Fruit fly (Drosophila melanogaster): ENCODE results near the gene Pus1.

Gene Pus1

dm6 chr3R:20558106-20558489 lies 34.4 kb downstream of the Pus1 start:
- TF ChIP-seq bab1 (GFP tag; optimal IDR thresholded peaks at IDR 0.05) (peak; percentile 8), ovo (GFP tag; optimal IDR thresholded peaks at IDR 0.05) (no peak), CG7101 (tag; optimal IDR thresholded peaks at IDR 0.05) (peak; percentile 40), CG1620 (GFP tag; optimal IDR thresholded peaks at IDR 0.05) (peak; percentile 58), Clk (GFP tag; optimal IDR thresholded peaks at IDR 0.05) (no peak), CG12768 (GFP tag; optimal IDR thresholded peaks at IDR 0.05) (peak; percentile 2)

- TF ChIP-seq CG14711 (tag; optimal IDR thresholded peaks at IDR 0.05) (no peak), cnc (optimal IDR thresholded peaks at IDR 0.05) (no peak), Hr96 (GFP tag; optimal IDR thresholded peaks at IDR 0.05) (peak; percentile 38), CG33017 (tag; optimal IDR thresholded peaks at IDR 0.05) (peak; percentile 26), tj (GFP tag; optimal IDR thresholded peaks at IDR 0.05) (peak; percentile 28), cic (GFP tag; optimal IDR thresholded peaks at IDR 0.05) (peak; percentile 66), ovo (GFP tag; optimal IDR thresholded peaks at IDR 0.05) (peak; percentile 64), CG7101 (tag; optimal IDR thresholded peaks at IDR 0.05) (no peak), pad (GFP tag; optimal IDR thresholded peaks at IDR 0.05) (no peak), kay (GFP tag; ENCODE audit: borderline replicate concordance) (peak; percentile 2), toe (GFP tag; optimal IDR thresholded peaks at IDR 0.05) (peak; percentile 71), CG1620 (GFP tag; optimal IDR thresholded peaks at IDR 0.05) (peak; percentile 70), CG11617 (GFP tag; optimal IDR thresholded peaks at IDR 0.05) (peak; percentile 74), Crg-1 (GFP tag; optimal IDR thresholded peaks at IDR 0.05) (peak; percentile 41), CG12768 (GFP tag; optimal IDR thresholded peaks at IDR 0.05) (peak; percentile 47), Clk (GFP tag; optimal IDR thresholded peaks at IDR 0.05) (peak; percentile 64), CG5204 (GFP tag; optimal IDR thresholded peaks at IDR 0.05) (peak; percentile 71), Mnt (GFP tag; optimal IDR thresholded peaks at IDR 0.05) (peak; percentile 70), CG7045 (GFP tag; optimal IDR thresholded peaks at IDR 0.05) (peak; percentile 51), bab1 (GFP tag; optimal IDR thresholded peaks at IDR 0.05) (peak; percentile 44)
Measured at dm6 chr3R:20557415-20558105, 34.9 kb downstream of the Pus1 start, which contains the start of the genes DPCoAC and CG5180. DPCoAC (minus strand) TSS chr3R:20557667. CG5180 (plus strand) TSS chr3R:20557930.

- TF ChIP-seq bab1 (GFP tag; optimal IDR thresholded peaks at IDR 0.05) (no peak), CG33017 (tag; optimal IDR thresholded peaks at IDR 0.05) (no peak), cnc (optimal IDR thresholded peaks at IDR 0.05) (no peak), CG1620 (GFP tag; optimal IDR thresholded peaks at IDR 0.05) (no peak), CG7045 (GFP tag; optimal IDR thresholded peaks at IDR 0.05) (no peak), CG11617 (GFP tag; optimal IDR thresholded peaks at IDR 0.05) (no peak), CG7101 (tag; optimal IDR thresholded peaks at IDR 0.05) (no peak), Clk (GFP tag; optimal IDR thresholded peaks at IDR 0.05) (no peak), CG5204 (GFP tag; optimal IDR thresholded peaks at IDR 0.05) (no peak), CG14711 (tag; optimal IDR thresholded peaks at IDR 0.05) (no peak), pad (GFP tag; optimal IDR thresholded peaks at IDR 0.05) (no peak), Mnt (GFP tag; optimal IDR thresholded peaks at IDR 0.05) (no peak), Crg-1 (GFP tag; optimal IDR thresholded peaks at IDR 0.05) (no peak), CG12768 (GFP tag; optimal IDR thresholded peaks at IDR 0.05) (no peak), cic (GFP tag; optimal IDR thresholded peaks at IDR 0.05) (no peak), kay (GFP tag; ENCODE audit: borderline replicate concordance) (no peak), ovo (GFP tag; optimal IDR thresholded peaks at IDR 0.05) (no peak), toe (GFP tag; optimal IDR thresholded peaks at IDR 0.05) (no peak), tj (GFP tag; optimal IDR thresholded peaks at IDR 0.05) (no peak)
Measured at dm6 chr3R:20557114-20557414, 35.4 kb downstream of the Pus1 start.

dm6 chr3R:20556281-20557113 lies 36.0 kb downstream of the Pus1 start:
- no peak for TF ChIP-seq Mnt (GFP tag; optimal IDR thresholded peaks at IDR 0.05)
- peak; percentile 54 for TF ChIP-seq CG1620 (GFP tag; optimal IDR thresholded peaks at IDR 0.05)
- peak; percentile 77 for TF ChIP-seq kay (GFP tag; ENCODE audit: borderline replicate concordance)
- TF ChIP-seq toe (GFP tag; optimal IDR thresholded peaks at IDR 0.05) = peak; percentile 55
- TF ChIP-seq pad (GFP tag; optimal IDR thresholded peaks at IDR 0.05) = peak; percentile 62
- TF ChIP-seq tj (GFP tag; optimal IDR thresholded peaks at IDR 0.05) = peak; percentile 42
- peak; percentile 62 for TF ChIP-seq Clk (GFP tag; optimal IDR thresholded peaks at IDR 0.05)
- peak; percentile 88 for TF ChIP-seq CG12768 (GFP tag; optimal IDR thresholded peaks at IDR 0.05)
- peak; percentile 88 for TF ChIP-seq CG5204 (GFP tag; optimal IDR thresholded peaks at IDR 0.05)
- peak; percentile 81 for TF ChIP-seq CG11617 (GFP tag; optimal IDR thresholded peaks at IDR 0.05)
- TF ChIP-seq cnc (optimal IDR thresholded peaks at IDR 0.05) = peak in 1 of 2 experiments; percentile 23
- peak; percentile 84 for TF ChIP-seq CG14711 (tag; optimal IDR thresholded peaks at IDR 0.05)
- peak; percentile 86 for TF ChIP-seq CG7101 (tag; optimal IDR thresholded peaks at IDR 0.05)
- peak; percentile 70 for TF ChIP-seq Hr96 (GFP tag; optimal IDR thresholded peaks at IDR 0.05)
- TF ChIP-seq bab1 (GFP tag; optimal IDR thresholded peaks at IDR 0.05) = no peak
- TF ChIP-seq Crg-1 (GFP tag; optimal IDR thresholded peaks at IDR 0.05) = peak; percentile 43
- peak; percentile 25 for TF ChIP-seq ovo (GFP tag; optimal IDR thresholded peaks at IDR 0.05)
- peak; percentile 84 for TF ChIP-seq CG7045 (GFP tag; optimal IDR thresholded peaks at IDR 0.05)
- peak; percentile 91 for TF ChIP-seq CG33017 (tag; optimal IDR thresholded peaks at IDR 0.05)
- TF ChIP-seq cic (GFP tag; optimal IDR thresholded peaks at IDR 0.05) = peak; percentile 90

- TF ChIP-seq kay (GFP tag; ENCODE audit: borderline replicate concordance) (peak; percentile 73), CG12768 (GFP tag; optimal IDR thresholded peaks at IDR 0.05) (peak; percentile 53), cic (GFP tag; optimal IDR thresholded peaks at IDR 0.05) (no peak)
Measured at dm6 chr3R:20555720-20556280, 36.7 kb downstream of the Pus1 start.
